Worm (Caenorhabditis elegans) whole organism, L4 larva: ENCODE data around the gene srh-220.

Experiments used
- F26F4.8 ChIP-seq: fragments of 200-800 bp; sonication (Bioruptor generic); conservative IDR thresholded peaks from 2 replicates; pipeline ENCODE4 v1.3.6; 2022; ENCODE audit warnings: missing genetic modification characterization, missing compliant biosample characterization
- F37D6.2 ChIP-seq: sonication (generic microtip); optimal IDR thresholded peaks from 2 replicates; lab custom pipeline; 2016; ENCODE audit warnings: mild to moderate bottlenecking, missing genetic modification characterization, missing compliant biosample characterization
- R02D3.7 ChIP-seq: fragments of 150-350 bp; sonication (generic microtip); optimal IDR thresholded peaks from 3 replicates; lab custom pipeline; 2014; ENCODE audit warnings: missing biosample characterization, missing genetic modification characterization
- T20F7.1 ChIP-seq: fragments of 200-800 bp; sonication (Bioruptor generic); optimal IDR thresholded peaks from 2 replicates; lab custom pipeline; 2018; ENCODE audit warnings: mild to moderate bottlenecking, missing genetic modification characterization, missing compliant biosample characterization
- T26A8.4 ChIP-seq: fragments of 200-800 bp; sonication (Bioruptor generic); IDR thresholded peaks from 2 replicates; pipeline ENCODE4 v1.3.6; 2022; ENCODE audit warnings: missing genetic modification characterization, missing compliant biosample characterization
- Y105C5A.15 ChIP-seq: fragments of 200-800 bp; sonication (Bioruptor generic); IDR thresholded peaks from 2 replicates; pipeline ENCODE4 v1.3.6; 2022; ENCODE audit warnings: missing genetic modification characterization, missing compliant biosample characterization
- Y75B8A.6 ChIP-seq: fragments of 200-800 bp; sonication (Bioruptor generic); IDR thresholded peaks from 2 replicates; pipeline ENCODE4 v1.3.6; 2022; ENCODE audit warnings: missing genetic modification reagents, missing genetic modification characterization, missing compliant biosample characterization
- ceh-20 ChIP-seq: fragments of 200-800 bp; sonication (Bioruptor generic); IDR thresholded peaks from 2 replicates; pipeline ENCODE4 v1.3.6; 2022; ENCODE audit warnings: missing genetic modification reagents, missing genetic modification characterization, missing compliant biosample characterization
- ceh-62 ChIP-seq: sonication (generic microtip); optimal IDR thresholded peaks from 2 replicates; lab custom pipeline; 2017; ENCODE audit warnings: missing biosample characterization, missing genetic modification characterization
- ces-1 ChIP-seq: fragments of 150-350 bp; sonication (generic microtip); optimal IDR thresholded peaks from 4 replicates; lab custom pipeline; 2014; ENCODE audit warnings: missing biosample characterization, missing genetic modification reagents, missing genetic modification characterization
- ctbp-1 ChIP-seq: fragments of 200-800 bp; sonication (Bioruptor generic); IDR thresholded peaks from 2 replicates; pipeline ENCODE4 v1.3.6; 2022; ENCODE audit warnings: missing genetic modification reagents, missing genetic modification characterization, missing compliant biosample characterization
- daf-16 ChIP-seq, 3 experiments: sonication (generic microtip); optimal IDR thresholded peaks; 2 replicates each; lab custom pipeline; 2016 to 2017; ENCODE audit warnings: missing genetic modification characterization in 3 of 3, missing genetic modification reagents in 3 of 3, mild to moderate bottlenecking in 2 of 3, missing compliant biosample characterization in 2 of 3, missing biosample characterization in 1 of 3, moderate library complexity in 1 of 3
- daf-19 ChIP-seq: fragments of 200-800 bp; sonication (Bioruptor generic); conservative IDR thresholded peaks from 2 replicates; pipeline ENCODE4 v1.3.6; 2022; ENCODE audit warnings: missing genetic modification characterization, missing compliant biosample characterization
- dmd-9 ChIP-seq: fragments of 200-800 bp; sonication (Bioruptor generic); IDR thresholded peaks from 2 replicates; pipeline ENCODE4 v1.3.6; 2022; ENCODE audit warnings: missing genetic modification reagents, missing genetic modification characterization, missing compliant biosample characterization
- duxl-1 ChIP-seq: sonication (generic microtip); optimal IDR thresholded peaks from 2 replicates; lab custom pipeline; 2016; ENCODE audit warnings: mild to moderate bottlenecking, missing genetic modification characterization, moderate library complexity, missing compliant biosample characterization; ENCODE audit not compliant: poor library complexity
- egl-43 ChIP-seq: fragments of 200-800 bp; sonication (Bioruptor generic); IDR thresholded peaks from 2 replicates; pipeline ENCODE4 v1.3.6; 2022; ENCODE audit warnings: missing genetic modification reagents, missing genetic modification characterization, missing compliant biosample characterization
- fkh-10 ChIP-seq: fragments of 150-350 bp; optimal IDR thresholded peaks from 2 replicates; lab custom pipeline; 2014; ENCODE audit warnings: missing biosample characterization, missing genetic modification reagents, missing genetic modification characterization
- hlh-11 ChIP-seq: fragments of 200-800 bp; sonication (Bioruptor generic); optimal IDR thresholded peaks from 2 replicates; lab custom pipeline; 2018; ENCODE audit warnings: mild to moderate bottlenecking, missing genetic modification characterization, missing compliant biosample characterization
- lin-1 ChIP-seq: fragments of 200-800 bp; sonication (Bioruptor generic); IDR thresholded peaks from 2 replicates; pipeline ENCODE4 v1.3.6; 2022; ENCODE audit warnings: missing genetic modification reagents, missing genetic modification characterization, missing compliant biosample characterization
- lir-3 ChIP-seq: sonication (generic microtip); optimal IDR thresholded peaks from 2 replicates; lab custom pipeline; 2016; ENCODE audit warnings: mild to moderate bottlenecking, missing genetic modification characterization, missing compliant biosample characterization
- lsy-2 ChIP-seq, 2 experiments: fragments of 150-350 bp in 1 of 2; sonication (generic microtip) in 1 of 2; optimal IDR thresholded peaks; 2 replicates each; lab custom pipeline; 2014 to 2017; ENCODE audit warnings: missing biosample characterization in 2 of 2, missing genetic modification characterization in 2 of 2
- madf-5 ChIP-seq, 2 experiments: fragments of 200-800 bp; sonication (Bioruptor generic); IDR thresholded peaks; 2 replicates each; pipeline ENCODE4 v1.3.6; 2022; ENCODE audit warnings: missing compliant biosample characterization in 2 of 2, missing genetic modification characterization in 2 of 2
- madf-9 ChIP-seq: fragments of 200-800 bp; sonication (Bioruptor generic); conservative IDR thresholded peaks from 2 replicates; pipeline ENCODE4 v1.3.6; 2022; ENCODE audit warnings: missing genetic modification reagents, missing genetic modification characterization, missing compliant biosample characterization
- mep-1 ChIP-seq: fragments of 150-350 bp; sonication (generic microtip); optimal IDR thresholded peaks from 3 replicates; lab custom pipeline; 2014; ENCODE audit warnings: missing biosample characterization, missing genetic modification characterization
- nhr-102 ChIP-seq: sonication (generic microtip); optimal IDR thresholded peaks from 2 replicates; lab custom pipeline; 2016; ENCODE audit warnings: mild to moderate bottlenecking, missing genetic modification characterization, moderate library complexity, missing compliant biosample characterization
- nhr-11 ChIP-seq: fragments of 150-350 bp; optimal IDR thresholded peaks from 2 replicates; lab custom pipeline; 2014; ENCODE audit warnings: missing biosample characterization, missing genetic modification characterization
- nhr-25 ChIP-seq: sonication (generic microtip); optimal IDR thresholded peaks from 2 replicates; lab custom pipeline; 2017; ENCODE audit warnings: missing genetic modification characterization, mild to moderate bottlenecking, missing compliant biosample characterization, antibody characterized with exemption, moderate library complexity, borderline replicate concordance; ENCODE audit not compliant: insufficient read depth
- nhr-28 ChIP-seq: fragments of 150-350 bp; optimal IDR thresholded peaks from 2 replicates; lab custom pipeline; 2014; ENCODE audit warnings: missing biosample characterization, missing genetic modification characterization
- nhr-6 ChIP-seq: fragments of 150-350 bp; optimal IDR thresholded peaks from 2 replicates; lab custom pipeline; 2014; ENCODE audit warnings: missing biosample characterization, missing genetic modification characterization
- nhr-77 ChIP-seq: fragments of 150-350 bp; optimal IDR thresholded peaks from 2 replicates; lab custom pipeline; 2014; ENCODE audit warnings: missing biosample characterization, missing genetic modification characterization
- php-3 ChIP-seq: fragments of 200-800 bp; sonication (Bioruptor generic); IDR thresholded peaks from 2 replicates; pipeline ENCODE4 v1.3.6; 2022; ENCODE audit warnings: missing genetic modification reagents, missing genetic modification characterization, missing compliant biosample characterization
- pqm-1 ChIP-seq: sonication (generic microtip); optimal IDR thresholded peaks from 2 replicates; lab custom pipeline; 2017; ENCODE audit warnings: missing biosample characterization, missing genetic modification characterization
- rbr-2 ChIP-seq: sonication (generic microtip); optimal IDR thresholded peaks from 2 replicates; lab custom pipeline; 2016; ENCODE audit warnings: missing genotype, missing genetic modification characterization, missing compliant biosample characterization
- saeg-2 ChIP-seq: fragments of 200-800 bp; sonication (Bioruptor generic); IDR thresholded peaks from 2 replicates; pipeline ENCODE4 v1.3.6; 2022; ENCODE audit warnings: missing genetic modification reagents, missing genetic modification characterization, missing compliant biosample characterization
- sdz-12 ChIP-seq: fragments of 200-800 bp; sonication (Bioruptor generic); optimal IDR thresholded peaks from 2 replicates; lab custom pipeline; 2018; ENCODE audit warnings: mild to moderate bottlenecking, missing genetic modification characterization, missing compliant biosample characterization
- set-16 ChIP-seq: fragments of 200-800 bp; sonication (Bioruptor generic); IDR thresholded peaks from 2 replicates; pipeline ENCODE4 v1.3.6; 2022; ENCODE audit warnings: missing genetic modification reagents, missing genetic modification characterization, missing compliant biosample characterization
- snpc-1.2 ChIP-seq: fragments of 200-800 bp; sonication (Bioruptor generic); IDR thresholded peaks from 2 replicates; pipeline ENCODE4 v1.3.6; 2022; ENCODE audit warnings: missing genetic modification reagents, missing genetic modification characterization, missing compliant biosample characterization
- tag-97 ChIP-seq: fragments of 200-800 bp; sonication (Bioruptor generic); IDR thresholded peaks from 2 replicates; pipeline ENCODE4 v1.3.6; 2022; ENCODE audit warnings: missing genetic modification characterization, missing compliant biosample characterization
- tra-1 ChIP-seq: fragments of 200-800 bp; sonication (Bioruptor generic); IDR thresholded peaks from 2 replicates; pipeline ENCODE4 v1.3.6; 2022; ENCODE audit warnings: missing genetic modification reagents, missing genetic modification characterization, missing compliant biosample characterization
- unc-130 ChIP-seq: sonication (generic microtip); optimal IDR thresholded peaks from 2 replicates; lab custom pipeline; 2016; ENCODE audit warnings: missing genetic modification reagents, missing genetic modification characterization, missing compliant biosample characterization
- unc-62 ChIP-seq, 3 experiments: fragments of 150-350 bp in 1 of 3; sonication (generic microtip); optimal IDR thresholded peaks in 2 of 3; peaks in 1 of 3; 1 replicate in 1 of 3; 2 replicates in 2 of 3; lab custom pipeline; 2014 to 2017; ENCODE audit warnings: missing biosample characterization in 3 of 3, missing genetic modification characterization in 3 of 3, missing genetic modification reagents in 3 of 3, missing genotype in 1 of 3
- ztf-7 ChIP-seq: fragments of 150-350 bp; optimal IDR thresholded peaks from 2 replicates; lab custom pipeline; 2014; ENCODE audit warnings: missing biosample characterization, missing genetic modification characterization

Gene srh-220

ce11 chrIV:4014341-4014826 lies 36.6 kb upstream of the srh-220 start (continued):
- no peak for TF ChIP-seq T20F7.1 (GFP tag; lab: Kevin White, UChicago)
- TF ChIP-seq Y75B8A.6 (GFP tag; lab: Robert Waterston, UW): no peak
- no peak; the same call in 1 of the 2 replicates for TF ChIP-seq ctbp-1 (GFP tag; lab: Robert Waterston, UW)
- no peak for TF ChIP-seq F37D6.2 (tag; lab: Kevin White, UChicago)
- no peak for TF ChIP-seq mep-1
- no peak for TF ChIP-seq rbr-2 (tag; lab: Kevin White, UChicago)
- no peak for TF ChIP-seq fkh-10 (GFP tag; lab: Kevin White, UChicago)
- TF ChIP-seq nhr-77: peak; percentile 46
- peak; percentile 54; the same call in 1 of the 2 replicates for TF ChIP-seq egl-43 (GFP tag; lab: Robert Waterston, UW)
- no peak for TF ChIP-seq madf-9 (GFP tag; lab: Robert Waterston, UW)
- no peak for TF ChIP-seq tra-1 (GFP tag; lab: Robert Waterston, UW)
- TF ChIP-seq duxl-1 (tag; lab: Kevin White, UChicago): no peak
- TF ChIP-seq hlh-11: peak; percentile 2
- TF ChIP-seq saeg-2: no peak
- TF ChIP-seq R02D3.7 (tag; lab: Kevin White, UChicago): no peak
- TF ChIP-seq php-3 (GFP tag; lab: Robert Waterston, UW): 0 out of 2 replicates have a peak, but pooled peaks have one; percentile 41
- TF ChIP-seq nhr-25 (tag; lab: Kevin White, UChicago): no peak
- peak in 1 of 2 experiments; percentile 56 for TF ChIP-seq unc-62 (GFP tag; optimal IDR thresholded peaks at IDR 0.05 in 1 of 2; lab: Kevin White, UChicago)
- no peak for TF ChIP-seq unc-62 (tag; optimal IDR thresholded peaks at IDR 0.05; lab: Kevin White, UChicago)
- no peak for TF ChIP-seq nhr-6
- no peak for TF ChIP-seq snpc-1.2 (GFP tag; lab: Robert Waterston, UW)
- 0 out of 2 replicates have a peak, but pooled peaks have one; percentile 8 for TF ChIP-seq F26F4.8

- peak; percentile 67 for TF ChIP-seq set-16
- TF ChIP-seq ceh-20 (GFP tag; lab: Robert Waterston, UW): no peak
- no peak for TF ChIP-seq dmd-9 (GFP tag; lab: Robert Waterston, UW)
- no peak for TF ChIP-seq ces-1
- no peak for TF ChIP-seq nhr-25 (tag; lab: Kevin White, UChicago)
- TF ChIP-seq lsy-2 (tag; optimal IDR thresholded peaks at IDR 0.05; lab: Kevin White, UChicago): no peak
- TF ChIP-seq sdz-12: no peak
- peak; percentile 10; the same call in 1 of the 2 replicates for TF ChIP-seq egl-43 (GFP tag; lab: Robert Waterston, UW)
- TF ChIP-seq nhr-6: no peak
- no peak for TF ChIP-seq unc-130 (GFP tag; lab: Kevin White, UChicago)
- no peak for TF ChIP-seq ceh-62 (tag; lab: Kevin White, UChicago)
- TF ChIP-seq, all 104 proteins: peak for 2
Measured at ce11 chrIV:4013621-4014020, 35.8 kb upstream of the srh-220 start.

ce11 chrIV:4009923-4010322 lies 32.1 kb upstream of the srh-220 start:
- no peak for TF ChIP-seq nhr-77
- TF ChIP-seq unc-62 (GFP tag; optimal IDR thresholded peaks at IDR 0.05 in 1 of 2; lab: Kevin White, UChicago): peak in 1 of 2 experiments; percentile 7
- no peak for TF ChIP-seq unc-62 (tag; optimal IDR thresholded peaks at IDR 0.05; lab: Kevin White, UChicago)
- TF ChIP-seq ctbp-1 (GFP tag; lab: Robert Waterston, UW): no peak
- no peak for TF ChIP-seq Y105C5A.15 (GFP tag; lab: Robert Waterston, UW)
- TF ChIP-seq set-16: peak; percentile 75
- TF ChIP-seq nhr-102 (tag; lab: Kevin White, UChicago): no peak
- TF ChIP-seq pqm-1 (tag; lab: Kevin White, UChicago): no peak
- TF ChIP-seq F37D6.2 (tag; lab: Kevin White, UChicago): no peak
- no peak for TF ChIP-seq ztf-7 (tag; lab: Kevin White, UChicago)

- TF ChIP-seq tra-1 (GFP tag; lab: Robert Waterston, UW) (no peak), nhr-77 (peak; percentile 15), R02D3.7 (tag; lab: Kevin White, UChicago) (no peak), snpc-1.2 (GFP tag; lab: Robert Waterston, UW) (no peak), madf-5 (GFP tag; IDR thresholded peaks at IDR 0.05; lab: Robert Waterston, UW) (no peak), nhr-28 (tag; lab: Kevin White, UChicago) (peak; percentile 65), unc-62 (GFP tag; optimal IDR thresholded peaks at IDR 0.05 in 1 of 2; lab: Kevin White, UChicago) (peak in 1 of 2 experiments; percentile 73), unc-62 (tag; optimal IDR thresholded peaks at IDR 0.05; lab: Kevin White, UChicago) (no peak), nhr-11 (tag; lab: Kevin White, UChicago) (no peak), pqm-1 (tag; lab: Kevin White, UChicago) (peak; percentile 0), T26A8.4 (no peak), daf-16 (GFP tag; optimal IDR thresholded peaks at IDR 0.05; lab: Kevin White, UChicago) (no peak), daf-16 (tag; optimal IDR thresholded peaks at IDR 0.05; lab: Kevin White, UChicago) (peak; percentile 63), daf-19 (no peak), tag-97 (no peak), lin-1 (no peak), ces-1 (no peak), lir-3 (tag; lab: Kevin White, UChicago) (no peak)
Measured at ce11 chrIV:4008440-4008839, 30.6 kb upstream of the srh-220 start.
